Worm (Caenorhabditis elegans): ENCODE data around the gene lon-2.

DNA sequence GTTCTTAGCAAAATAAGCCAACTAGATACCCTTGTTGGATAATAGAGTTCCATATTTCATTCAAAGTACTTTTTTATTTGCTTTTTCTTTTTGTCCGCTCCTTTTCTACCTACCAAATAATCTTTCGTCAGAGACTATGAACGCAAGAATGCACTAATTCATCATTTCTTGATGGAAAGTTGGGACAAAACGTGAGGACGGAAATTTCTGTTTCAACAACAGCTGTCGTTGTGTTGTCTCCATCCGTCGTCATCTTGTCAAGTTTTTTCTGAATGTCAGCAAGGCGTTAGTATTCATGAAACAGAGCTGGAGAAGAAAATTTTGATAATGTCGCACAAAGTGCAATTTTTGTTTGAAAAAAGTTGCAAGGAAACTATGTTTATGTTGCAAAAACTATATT lies 35.9 kb upstream of the lon-2 start:
- no peak for TF ChIP-seq dpff-1 (tag; optimal IDR thresholded peaks at IDR 0.05)
- TF ChIP-seq Y53G8AR.9 (GFP tag; conservative IDR thresholded peaks at IDR 0.05) = no peak
- no peak for TF ChIP-seq unc-62 (GFP tag; optimal IDR thresholded peaks at IDR 0.05)
- no peak for TF ChIP-seq Y67H2A.10 (GFP tag; conservative IDR thresholded peaks at IDR 0.05)
- no peak for TF ChIP-seq hsf-1 (GFP tag; IDR thresholded peaks at IDR 0.05)
- TF ChIP-seq akir-1 (GFP tag; optimal IDR thresholded peaks at IDR 0.05) = no peak
- TF ChIP-seq K11D2.4 (GFP tag; IDR thresholded peaks at IDR 0.05) = no peak
- TF ChIP-seq snpc-4 (GFP tag; optimal IDR thresholded peaks at IDR 0.05) = no peak
- no peak for TF ChIP-seq snpc-4 (tag; optimal IDR thresholded peaks at IDR 0.05)
- TF ChIP-seq snpc-1.3 (tag; optimal IDR thresholded peaks at IDR 0.05; ENCODE audit: insufficient read depth) = no peak
- no peak for TF ChIP-seq bed-1 (GFP tag; IDR thresholded peaks at IDR 0.05)
- TF ChIP-seq ceh-100 (GFP tag; IDR thresholded peaks at IDR 0.05) = no peak

Data from whole organism, young adult.